Worm (Caenorhabditis elegans) whole organism, late embryonic: Measurements from ENCODE around the gene T08D10.3.

ENCODE experiments used
- C38D4.7 ChIP-seq: fragments of 200-800 bp; sonication (Bioruptor generic); optimal IDR thresholded peaks from 2 replicates; lab custom pipeline; 2018; ENCODE audit warnings: mild to moderate bottlenecking, missing genetic modification characterization, moderate library complexity, missing compliant biosample characterization
- F13H6.1 ChIP-seq: sonication (generic microtip); optimal IDR thresholded peaks from 2 replicates; lab custom pipeline; 2016; ENCODE audit warnings: missing genetic modification characterization, missing compliant biosample characterization
- ama-1 ChIP-seq: fragments of 150-350 bp; optimal IDR thresholded peaks from 2 replicates; lab custom pipeline; 2014
- ceh-19 ChIP-seq: fragments of 200-800 bp; sonication (Bioruptor generic); optimal IDR thresholded peaks from 2 replicates; lab custom pipeline; 2018; ENCODE audit warnings: mild to moderate bottlenecking, missing genetic modification characterization, missing compliant biosample characterization
- ceh-2 ChIP-seq: sonication (generic microtip); optimal IDR thresholded peaks from 2 replicates; lab custom pipeline; 2016; ENCODE audit warnings: missing genotype, missing genetic modification characterization, missing compliant biosample characterization
- ceh-24 ChIP-seq: sonication (generic microtip); optimal IDR thresholded peaks from 2 replicates; lab custom pipeline; 2016; ENCODE audit warnings: mild to moderate bottlenecking, missing genetic modification characterization, missing compliant biosample characterization
- ceh-31 ChIP-seq: sonication (generic microtip); optimal IDR thresholded peaks from 2 replicates; lab custom pipeline; 2016; ENCODE audit warnings: missing genetic modification characterization, missing compliant biosample characterization
- ceh-45 ChIP-seq: fragments of 200-800 bp; sonication (Bioruptor generic); IDR thresholded peaks from 2 replicates; pipeline ENCODE4 v1.3.6; 2022; ENCODE audit warnings: missing genetic modification reagents, missing genetic modification characterization, missing compliant biosample characterization
- ceh-48 ChIP-seq: sonication (generic microtip); optimal IDR thresholded peaks from 2 replicates; lab custom pipeline; 2016; ENCODE audit warnings: missing genetic modification characterization, inconsistent platforms, missing compliant biosample characterization
- ceh-9 ChIP-seq: sonication (generic microtip); optimal IDR thresholded peaks from 2 replicates; lab custom pipeline; 2016; ENCODE audit warnings: mild to moderate bottlenecking, missing genetic modification characterization, inconsistent platforms, missing compliant biosample characterization
- che-1 ChIP-seq: sonication (generic microtip); optimal IDR thresholded peaks from 2 replicates; lab custom pipeline; 2016; ENCODE audit warnings: mild to moderate bottlenecking, missing genetic modification characterization, missing compliant biosample characterization
- elt-4 ChIP-seq: sonication (generic microtip); optimal IDR thresholded peaks from 2 replicates; lab custom pipeline; 2016; ENCODE audit warnings: missing genetic modification characterization, missing compliant biosample characterization
- ets-4 ChIP-seq: sonication (generic microtip); optimal IDR thresholded peaks from 2 replicates; lab custom pipeline; 2016; ENCODE audit warnings: missing genetic modification characterization, missing compliant biosample characterization
- eyg-1 ChIP-seq: sonication (generic microtip); optimal IDR thresholded peaks from 2 replicates; lab custom pipeline; 2016; ENCODE audit warnings: missing genotype, missing genetic modification characterization, missing compliant biosample characterization
- fax-1 ChIP-seq: sonication (generic microtip); optimal IDR thresholded peaks from 2 replicates; lab custom pipeline; 2016; ENCODE audit warnings: missing genotype, missing genetic modification characterization, missing compliant biosample characterization
- fkh-6 ChIP-seq: sonication (generic microtip); optimal IDR thresholded peaks from 2 replicates; lab custom pipeline; 2016; ENCODE audit warnings: missing genetic modification characterization, missing compliant biosample characterization
- hlh-15 ChIP-seq: sonication (generic microtip); optimal IDR thresholded peaks from 2 replicates; lab custom pipeline; 2016; ENCODE audit warnings: missing genetic modification characterization, missing compliant biosample characterization
- hlh-6 ChIP-seq: sonication (generic microtip); optimal IDR thresholded peaks from 2 replicates; lab custom pipeline; 2016; ENCODE audit warnings: missing genotype, missing genetic modification characterization, missing compliant biosample characterization
- hlh-8 ChIP-seq: sonication (generic microtip); optimal IDR thresholded peaks from 2 replicates; lab custom pipeline; 2016; ENCODE audit warnings: missing genotype, missing genetic modification characterization, missing compliant biosample characterization
- lim-6 ChIP-seq: sonication (generic microtip); optimal IDR thresholded peaks from 2 replicates; lab custom pipeline; 2016; ENCODE audit warnings: missing genetic modification characterization, missing compliant biosample characterization
- madf-2 ChIP-seq: sonication (generic microtip); optimal IDR thresholded peaks from 2 replicates; lab custom pipeline; 2017; ENCODE audit warnings: missing genetic modification characterization, missing compliant biosample characterization
- mec-3 ChIP-seq: sonication (generic microtip); optimal IDR thresholded peaks from 2 replicates; lab custom pipeline; 2016; ENCODE audit warnings: borderline replicate concordance, missing genetic modification characterization, missing compliant biosample characterization
- nfya-1 ChIP-seq: sonication (generic microtip); optimal IDR thresholded peaks from 2 replicates; lab custom pipeline; 2017; ENCODE audit warnings: missing genetic modification characterization, mild to moderate bottlenecking, missing compliant biosample characterization, antibody characterized with exemption, moderate library complexity
- nhr-11 ChIP-seq: fragments of 150-350 bp; optimal IDR thresholded peaks from 2 replicates; lab custom pipeline; 2014; ENCODE audit warnings: missing biosample characterization, missing genetic modification characterization
- nhr-232 ChIP-seq: sonication (generic microtip); optimal IDR thresholded peaks from 2 replicates; lab custom pipeline; 2016; ENCODE audit warnings: missing genetic modification characterization, missing compliant biosample characterization
- pat-9 ChIP-seq: fragments of 200-800 bp; sonication (Bioruptor generic); optimal IDR thresholded peaks from 2 replicates; lab custom pipeline; 2018; ENCODE audit warnings: mild to moderate bottlenecking, missing genetic modification characterization, moderate library complexity, missing compliant biosample characterization
- pha-4 ChIP-seq: fragments of 150-350 bp; optimal IDR thresholded peaks from 2 replicates; lab custom pipeline; 2018; ENCODE audit warnings: missing biosample characterization, missing genetic modification reagents, missing genetic modification characterization
- pqm-1 ChIP-seq: sonication (generic microtip); optimal IDR thresholded peaks from 2 replicates; lab custom pipeline; 2016; ENCODE audit warnings: missing genetic modification characterization, missing compliant biosample characterization
- pros-1 ChIP-seq: fragments of 150-350 bp; optimal IDR thresholded peaks from 2 replicates; lab custom pipeline; 2014; ENCODE audit warnings: missing biosample characterization, missing genetic modification reagents, missing genetic modification characterization
- rnt-1 ChIP-seq: sonication (generic microtip); optimal IDR thresholded peaks from 2 replicates; lab custom pipeline; 2016; ENCODE audit warnings: missing genetic modification characterization, missing compliant biosample characterization
- sdc-2 ChIP-seq: sonication (generic microtip); optimal IDR thresholded peaks from 2 replicates; lab custom pipeline; 2016; ENCODE audit warnings: missing genotype, missing genetic modification characterization, missing compliant biosample characterization
- syd-9 ChIP-seq: sonication (generic microtip); optimal IDR thresholded peaks from 2 replicates; lab custom pipeline; 2016; ENCODE audit warnings: mild to moderate bottlenecking, missing genetic modification characterization, moderate library complexity, missing compliant biosample characterization
- tbx-7 ChIP-seq: sonication (generic microtip); optimal IDR thresholded peaks from 2 replicates; lab custom pipeline; 2016; ENCODE audit warnings: missing genotype, missing genetic modification characterization, missing compliant biosample characterization
- unc-42 ChIP-seq: sonication (generic microtip); optimal IDR thresholded peaks from 2 replicates; lab custom pipeline; 2016; ENCODE audit warnings: missing genotype, missing genetic modification characterization, missing compliant biosample characterization
- unc-86 ChIP-seq: sonication (generic microtip); optimal IDR thresholded peaks from 2 replicates; lab custom pipeline; 2016; ENCODE audit warnings: missing genetic modification characterization, missing compliant biosample characterization

Gene T08D10.3

ce11 chrX:11964555-11964954, 9.3 kb downstream of the T08D10.3 start (continued):
- TF ChIP-seq pros-1 (tag; lab: Kevin White, UChicago), result no peak
- no peak for TF ChIP-seq unc-42
- no peak for TF ChIP-seq ceh-24 (tag; lab: Kevin White, UChicago)
- TF ChIP-seq ets-4 (tag; lab: Kevin White, UChicago), result no peak

DNA sequence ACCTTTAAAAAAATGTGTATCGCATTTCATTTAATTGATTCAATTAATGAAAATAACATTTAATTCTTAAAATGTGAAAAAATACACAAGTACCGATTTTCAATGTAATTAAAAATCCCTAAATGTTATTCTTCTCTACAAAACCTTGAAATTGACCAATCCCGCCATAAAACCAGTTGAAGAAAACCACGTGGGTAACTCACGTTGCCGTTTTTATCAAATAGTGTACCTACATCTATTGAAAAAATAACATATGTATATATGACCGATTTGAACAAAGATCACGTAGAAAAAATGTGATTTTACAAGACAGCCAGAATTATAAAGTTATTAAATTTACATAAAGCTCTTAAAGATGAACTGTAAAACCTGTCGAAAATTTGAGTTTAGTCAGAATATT, 9.9 kb downstream of the T08D10.3 start:
- TF ChIP-seq sdc-2 (tag; lab: Kevin White, UChicago) (no peak), ceh-9 (tag; lab: Kevin White, UChicago) (no peak), ceh-19 (GFP tag; lab: Kevin White, UChicago) (no peak), unc-86 (tag; lab: Kevin White, UChicago) (no peak), pha-4 (tag; lab: Kevin White, UChicago) (no peak), pat-9 (tag; lab: Kevin White, UChicago) (no peak), madf-2 (tag; lab: Kevin White, UChicago) (no peak), unc-42 (no peak), ceh-45 (GFP tag; lab: Robert Waterston, UW) (no peak), che-1 (no peak)
- TF ChIP-seq, all 69 proteins: peak for 0

DNA sequence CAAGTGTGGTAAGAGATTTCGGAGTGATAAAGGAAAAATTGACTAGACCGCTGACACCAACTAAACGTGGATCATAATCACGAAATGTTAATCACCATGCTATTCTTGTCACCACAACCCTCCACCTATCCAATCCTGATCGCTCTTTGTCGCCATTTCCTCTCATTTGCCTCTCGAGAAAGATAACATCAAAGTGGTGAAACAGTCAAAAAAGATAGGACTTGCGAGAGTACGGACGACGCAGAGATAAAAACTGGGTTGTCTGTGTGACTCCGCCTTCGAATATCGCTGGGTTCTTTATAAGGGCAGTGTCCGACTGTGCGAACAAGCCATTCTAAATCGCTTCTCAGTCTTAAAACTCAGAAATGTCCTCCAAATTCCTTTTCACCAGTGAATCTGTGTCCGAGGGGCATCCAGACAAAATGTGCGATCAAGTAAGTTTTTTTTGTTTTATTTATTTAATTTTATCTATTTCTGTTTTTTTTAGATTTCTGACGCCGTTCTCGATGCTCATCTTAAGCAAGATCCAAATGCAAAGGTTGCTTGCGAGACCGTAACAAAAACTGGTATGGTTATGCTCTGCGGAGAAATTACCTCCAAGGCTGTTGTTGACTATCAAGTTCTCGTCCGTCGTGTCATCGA, 10.6 kb downstream of the T08D10.3 start, which contains the start of gene sams-1:
TSS of gene sams-1 (plus strand) at position 300 of the 642 bp plus-strand sequence.
- TF ChIP-seq nhr-11 (tag; lab: Kevin White, UChicago) (no peak), nfya-1 (tag; lab: Kevin White, UChicago) (peak; percentile 46), rnt-1 (tag; lab: Kevin White, UChicago) (peak; percentile 4), fax-1 (tag; lab: Kevin White, UChicago) (no peak), ama-1 (lab: Kevin White, UChicago) (no peak), ceh-2 (tag; lab: Kevin White, UChicago) (no peak), tbx-7 (tag; lab: Kevin White, UChicago) (no peak), pqm-1 (tag; lab: Kevin White, UChicago) (no peak), hlh-15 (tag; lab: Kevin White, UChicago) (no peak), nhr-232 (tag; lab: Kevin White, UChicago) (no peak), fkh-6 (tag; lab: Kevin White, UChicago) (no peak), elt-4 (tag; lab: Kevin White, UChicago) (no peak)

- TF ChIP-seq che-1 (no peak), ama-1 (lab: Kevin White, UChicago) (no peak), ceh-48 (no peak), ceh-31 (tag; lab: Kevin White, UChicago) (no peak), syd-9 (no peak), F13H6.1 (no peak), hlh-6 (tag; lab: Kevin White, UChicago) (no peak), lim-6 (tag; lab: Kevin White, UChicago) (no peak), unc-86 (tag; lab: Kevin White, UChicago) (no peak), eyg-1 (tag; lab: Kevin White, UChicago) (no peak), mec-3 (tag; lab: Kevin White, UChicago) (no peak), sdc-2 (tag; lab: Kevin White, UChicago) (no peak), C38D4.7 (GFP tag; lab: Kevin White, UChicago) (no peak), hlh-8 (tag; lab: Kevin White, UChicago) (no peak)
- TF ChIP-seq, all 69 proteins: peak for 0
Measured at ce11 chrX:11967034-11967433, 11.8 kb downstream of the T08D10.3 start.
